Worm (Caenorhabditis elegans) whole organism, L2 larva: ENCODE data around the gene srh-216.

ENCODE experiments used
- C34F6.9 ChIP-seq: fragments of 150-350 bp; optimal IDR thresholded peaks from 2 replicates; lab custom pipeline; 2014; ENCODE audit warnings: missing biosample characterization, missing genetic modification characterization
- F13H6.1 ChIP-seq: sonication (generic microtip); optimal IDR thresholded peaks from 2 replicates; lab custom pipeline; 2016; ENCODE audit warnings: missing genetic modification characterization, missing compliant biosample characterization
- R02D3.7 ChIP-seq: fragments of 150-350 bp; optimal IDR thresholded peaks from 2 replicates; lab custom pipeline; 2014; ENCODE audit warnings: missing biosample characterization, missing genetic modification characterization
- Y55F3AM.14 ChIP-seq: fragments of 200-800 bp; sonication (Bioruptor generic); optimal IDR thresholded peaks from 2 replicates; lab custom pipeline; 2018; ENCODE audit warnings: mild to moderate bottlenecking, missing genetic modification characterization, missing compliant biosample characterization
- ZK546.5 ChIP-seq: sonication (generic microtip); optimal IDR thresholded peaks from 2 replicates; lab custom pipeline; 2017; ENCODE audit warnings: missing biosample characterization, missing genetic modification characterization
- aly-2 ChIP-seq: fragments of 150-350 bp; optimal IDR thresholded peaks from 2 replicates; lab custom pipeline; 2014; ENCODE audit warnings: missing biosample characterization, missing genetic modification characterization
- ama-1 ChIP-seq: fragments of 150-350 bp; optimal IDR thresholded peaks from 2 replicates; lab custom pipeline; 2018; ENCODE audit warnings: inconsistent platforms
- blmp-1 ChIP-seq: sonication (generic microtip); optimal IDR thresholded peaks from 2 replicates; lab custom pipeline; 2017; ENCODE audit warnings: missing genetic modification characterization, mild to moderate bottlenecking, missing compliant biosample characterization, antibody characterized with exemption, moderate library complexity; ENCODE audit not compliant: insufficient read depth
- ceh-16 ChIP-seq: fragments of 150-350 bp; optimal IDR thresholded peaks from 2 replicates; lab custom pipeline; 2014; ENCODE audit warnings: missing biosample characterization, missing genetic modification characterization
- ceh-82 ChIP-seq: fragments of 150-350 bp; optimal IDR thresholded peaks from 2 replicates; lab custom pipeline; 2014; ENCODE audit warnings: missing biosample characterization, missing genetic modification characterization
- crh-2 ChIP-seq: sonication (generic microtip); optimal IDR thresholded peaks from 2 replicates; lab custom pipeline; 2017; ENCODE audit warnings: missing biosample characterization, missing genetic modification characterization
- dmd-4 ChIP-seq: sonication (generic microtip); optimal IDR thresholded peaks from 2 replicates; lab custom pipeline; 2017; ENCODE audit warnings: missing biosample characterization, missing genetic modification characterization
- egl-27 ChIP-seq: sonication (generic microtip); optimal IDR thresholded peaks from 3 replicates; lab custom pipeline; 2017; ENCODE audit warnings: missing biosample characterization, missing genetic modification reagents, missing genetic modification characterization
- elt-3 ChIP-seq: sonication (generic microtip); optimal IDR thresholded peaks from 2 replicates; lab custom pipeline; 2017; ENCODE audit warnings: missing biosample characterization, missing genetic modification characterization
- gmeb-1 ChIP-seq: fragments of 150-350 bp; optimal IDR thresholded peaks from 2 replicates; lab custom pipeline; 2014; ENCODE audit warnings: missing biosample characterization, missing genetic modification characterization
- lin-11 ChIP-seq: fragments of 150-350 bp; sonication (generic microtip); optimal IDR thresholded peaks from 2 replicates; lab custom pipeline; 2014; ENCODE audit warnings: missing biosample characterization, missing genetic modification characterization, inconsistent platforms, mixed read lengths
- lin-13 ChIP-seq: fragments of 150-350 bp; optimal IDR thresholded peaks from 2 replicates; lab custom pipeline; 2014; ENCODE audit warnings: missing biosample characterization, missing genetic modification reagents, missing genetic modification characterization
- lsy-2 ChIP-seq, 2 experiments: fragments of 150-350 bp in 1 of 2; sonication (generic microtip) in 1 of 2; optimal IDR thresholded peaks; 2 replicates each; lab custom pipeline; 2014 to 2017; ENCODE audit warnings: missing biosample characterization in 2 of 2, missing genetic modification characterization in 2 of 2
- mab-5 ChIP-seq: fragments of 150-350 bp; optimal IDR thresholded peaks from 2 replicates; lab custom pipeline; 2014; ENCODE audit warnings: missing biosample characterization, missing genetic modification characterization
- mbf-1 ChIP-seq: sonication (generic microtip); optimal IDR thresholded peaks from 2 replicates; lab custom pipeline; 2017; ENCODE audit warnings: missing biosample characterization, missing genetic modification characterization
- nhr-11 ChIP-seq: fragments of 150-350 bp; optimal IDR thresholded peaks from 2 replicates; lab custom pipeline; 2014; ENCODE audit warnings: missing biosample characterization, missing genetic modification characterization
- nhr-12 ChIP-seq: fragments of 150-350 bp; optimal IDR thresholded peaks from 2 replicates; lab custom pipeline; 2014; ENCODE audit warnings: missing biosample characterization, missing genetic modification characterization
- nhr-129 ChIP-seq: fragments of 150-350 bp; optimal IDR thresholded peaks from 2 replicates; lab custom pipeline; 2014; ENCODE audit warnings: missing biosample characterization, missing genetic modification characterization
- nhr-21 ChIP-seq: fragments of 150-350 bp; optimal IDR thresholded peaks from 2 replicates; lab custom pipeline; 2014; ENCODE audit warnings: missing biosample characterization, missing genetic modification characterization
- nhr-23 ChIP-seq: fragments of 150-350 bp; optimal IDR thresholded peaks from 2 replicates; lab custom pipeline; 2014; ENCODE audit warnings: missing biosample characterization, missing genetic modification reagents, missing genetic modification characterization
- nhr-237 ChIP-seq: fragments of 150-350 bp; optimal IDR thresholded peaks from 2 replicates; lab custom pipeline; 2014; ENCODE audit warnings: missing biosample characterization, missing genetic modification characterization
- nhr-25 ChIP-seq: fragments of 150-350 bp; sonication (generic microtip); optimal IDR thresholded peaks from 3 replicates; lab custom pipeline; 2014; ENCODE audit warnings: missing biosample characterization, missing genetic modification characterization
- skn-1 ChIP-seq: sonication (generic microtip); optimal IDR thresholded peaks from 2 replicates; lab custom pipeline; 2017; ENCODE audit warnings: missing biosample characterization, missing genetic modification characterization
- sma-3 ChIP-seq: sonication (generic microtip); optimal IDR thresholded peaks from 2 replicates; lab custom pipeline; 2016; ENCODE audit warnings: missing genetic modification reagents, missing genetic modification characterization, missing compliant biosample characterization
- snpc-4 ChIP-seq: fragments of 150-350 bp; optimal IDR thresholded peaks from 2 replicates; lab custom pipeline; 2014; ENCODE audit warnings: missing biosample characterization, missing genetic modification characterization
- unc-39 ChIP-seq: fragments of 150-350 bp; optimal IDR thresholded peaks from 2 replicates; lab custom pipeline; 2014; ENCODE audit warnings: missing biosample characterization, missing genetic modification characterization
- unc-55 ChIP-seq: fragments of 150-350 bp; sonication (generic microtip); optimal IDR thresholded peaks from 3 replicates; lab custom pipeline; 2014; ENCODE audit warnings: missing biosample characterization, missing genetic modification reagents, missing genetic modification characterization
- unc-62 ChIP-seq: fragments of 150-350 bp; optimal IDR thresholded peaks from 2 replicates; lab custom pipeline; 2014; ENCODE audit warnings: missing biosample characterization, missing genetic modification reagents, missing genetic modification characterization
- ztf-11 ChIP-seq: sonication (generic microtip); optimal IDR thresholded peaks from 2 replicates; lab custom pipeline; 2017; ENCODE audit warnings: missing biosample characterization, missing genetic modification characterization

The srh-216 gene

DNA sequence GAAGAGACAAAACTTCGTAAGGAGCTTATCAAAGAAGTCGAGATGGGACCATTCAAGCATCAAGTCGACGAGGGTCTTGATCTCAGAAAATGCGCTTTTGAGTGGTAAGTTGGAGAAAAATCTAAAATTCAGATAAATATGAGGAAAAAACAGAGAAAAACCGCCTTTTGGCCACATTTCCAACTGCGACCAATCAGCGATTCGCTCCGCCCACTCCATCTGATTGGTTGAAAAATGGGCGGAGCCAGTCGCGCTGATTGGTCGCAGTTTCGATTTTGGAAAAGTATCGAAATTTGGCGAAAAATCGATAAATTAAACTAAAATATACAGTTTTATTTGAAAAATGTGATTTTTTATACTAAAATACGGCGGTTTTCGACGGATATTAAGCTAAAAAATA lies 15.5 kb downstream of the srh-216 start:
- TF ChIP-seq skn-1 (tag; lab: Kevin White, UChicago) (no peak), elt-3 (tag; lab: Kevin White, UChicago) (no peak), Y55F3AM.14 (no peak), nhr-11 (no peak), ztf-11 (tag; lab: Kevin White, UChicago) (no peak), unc-62 (GFP tag; lab: Kevin White, UChicago) (no peak), nhr-21 (tag; lab: Kevin White, UChicago) (no peak), dmd-4 (tag; lab: Kevin White, UChicago) (no peak), nhr-12 (tag; lab: Kevin White, UChicago) (no peak), nhr-129 (no peak)
- TF ChIP-seq, all 48 proteins: peak for 0

DNA sequence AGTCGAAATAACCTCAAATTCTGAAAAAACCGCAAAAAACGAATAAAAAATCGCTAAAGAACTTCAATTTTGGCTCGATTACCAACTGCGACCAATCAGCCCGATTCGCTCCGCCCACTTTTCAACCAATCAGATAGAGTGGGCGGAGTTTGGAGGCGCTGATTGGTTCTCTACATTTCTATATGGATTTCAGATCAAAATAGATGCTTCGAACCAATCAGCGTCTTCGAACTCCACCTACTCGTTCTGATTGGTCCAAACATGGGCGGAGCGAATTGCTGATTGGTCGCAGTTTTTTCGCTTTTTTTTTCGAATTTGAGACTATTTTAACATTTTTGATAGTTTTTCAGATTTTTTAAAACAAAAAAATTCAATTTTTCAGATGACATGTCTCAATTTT lies 19.2 kb downstream of the srh-216 start:
- TF ChIP-seq unc-39 (tag; lab: Kevin White, UChicago) = no peak

DNA sequence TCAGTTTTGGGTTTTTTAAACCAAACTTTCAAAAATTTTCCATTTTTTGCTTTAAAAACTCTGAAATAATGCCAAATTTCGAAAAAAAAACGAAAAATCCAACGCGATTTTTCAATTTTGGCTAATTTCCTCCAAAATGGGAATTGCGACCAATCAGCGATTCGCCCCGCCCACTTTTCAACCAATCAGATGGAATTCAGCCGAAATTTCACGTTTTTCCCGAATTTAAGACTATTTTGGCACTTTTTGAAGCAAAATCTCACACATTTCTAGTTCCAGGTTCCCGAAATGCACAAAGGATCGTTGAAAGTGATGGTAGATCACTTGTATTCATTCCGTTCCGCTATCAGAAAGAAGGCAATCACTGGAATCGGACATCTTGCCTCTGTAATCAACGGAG lies 22.6 kb downstream of the srh-216 start:
- no peak for TF ChIP-seq F13H6.1 (tag; lab: Kevin White, UChicago)
- no peak for TF ChIP-seq ama-1 (lab: Kevin White, UChicago)
- TF ChIP-seq nhr-25 (tag; lab: Kevin White, UChicago) = no peak

DNA sequence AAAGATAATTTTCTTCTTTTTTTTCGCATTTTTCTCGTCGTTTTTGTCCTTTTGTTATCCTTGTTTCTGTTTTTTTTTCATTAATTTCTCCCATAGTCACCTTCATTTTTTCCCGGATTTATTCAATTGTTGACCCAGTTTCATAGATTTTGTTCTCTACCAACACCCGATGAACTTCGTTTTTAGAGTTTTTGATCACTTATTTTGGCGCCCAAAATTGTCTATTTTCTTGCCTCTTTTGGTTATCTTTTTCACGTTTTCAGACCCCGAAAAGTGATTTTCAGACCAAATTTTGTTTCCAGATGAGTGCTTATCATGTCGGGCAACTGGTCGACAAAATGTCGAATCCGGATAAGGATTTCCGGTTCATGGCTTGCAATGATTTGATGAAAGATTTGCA lies 24.8 kb downstream of the srh-216 start, which contains the start of gene cand-1:
TSS of gene cand-1 (plus strand) at position 301 of the 400 bp plus-strand sequence.
- TF ChIP-seq mab-5 (tag; lab: Kevin White, UChicago) (no peak), egl-27 (tag; lab: Kevin White, UChicago) (no peak), nhr-23 (tag; lab: Kevin White, UChicago) (no peak), nhr-25 (tag; lab: Kevin White, UChicago) (no peak), nhr-12 (tag; lab: Kevin White, UChicago) (no peak), dmd-4 (tag; lab: Kevin White, UChicago) (no peak), nhr-237 (tag; lab: Kevin White, UChicago) (no peak), unc-55 (no peak)

DNA sequence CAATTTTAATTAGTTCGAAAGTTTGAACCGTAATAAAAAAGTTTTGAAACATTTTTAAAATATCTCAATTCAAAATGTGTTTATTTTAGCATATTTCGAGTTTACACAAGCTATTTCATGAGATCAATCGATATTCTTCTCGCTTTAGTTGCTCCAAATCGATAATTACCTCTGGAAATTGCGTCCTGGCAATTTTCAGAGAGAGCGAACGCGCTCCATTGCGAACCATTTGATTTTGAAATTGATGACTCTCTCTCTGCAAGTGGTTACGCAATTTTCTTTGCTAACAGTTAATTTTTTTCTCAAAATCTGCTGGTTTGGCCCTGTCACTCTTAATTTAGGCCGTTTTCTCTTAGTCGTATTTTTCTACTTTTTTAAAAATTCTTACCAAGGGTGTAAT lies 26.9 kb downstream of the srh-216 start:
- no peak for TF ChIP-seq lsy-2 (tag; optimal IDR thresholded peaks at IDR 0.05; lab: Kevin White, UChicago)
- TF ChIP-seq ZK546.5 (tag; lab: Kevin White, UChicago) = no peak
- TF ChIP-seq unc-55 = peak; percentile 30

DNA sequence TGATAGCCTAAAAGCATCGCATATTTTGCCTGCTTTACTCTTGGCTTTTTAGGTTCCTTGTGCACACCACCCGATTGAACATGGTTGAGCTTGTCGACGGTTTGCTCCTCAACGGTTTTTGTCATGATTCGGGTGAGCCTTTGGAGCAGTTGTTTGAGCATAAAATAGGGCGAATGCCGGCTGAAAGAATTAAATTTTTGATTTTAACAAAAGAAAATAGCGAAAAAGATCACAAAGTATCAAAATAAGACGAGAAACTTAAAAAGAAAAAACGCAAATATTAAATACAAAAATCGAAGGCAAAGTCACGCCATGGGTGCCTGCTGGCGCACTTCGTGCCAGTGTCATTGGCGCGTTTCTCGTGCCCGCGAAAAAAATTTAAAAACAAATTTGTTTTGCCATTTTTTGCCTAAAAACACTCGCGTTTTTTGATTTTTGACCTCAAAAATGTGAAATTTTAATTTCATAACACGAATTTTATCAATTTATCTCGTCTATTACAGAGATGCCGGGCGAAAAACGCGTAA lies 32.5 kb downstream of the srh-216 start, which contains the start of the genes ctps-1 and pus-1:
TSS of gene ctps-1 (plus strand) at position 51 of the 527 bp plus-strand sequence.
TSS of gene pus-1 (minus strand) at position 125 of the 527 bp plus-strand sequence.
- peak; percentile 28 for TF ChIP-seq mab-5 (tag; lab: Kevin White, UChicago)
- no peak for TF ChIP-seq aly-2 (tag; lab: Kevin White, UChicago)
- TF ChIP-seq R02D3.7 = peak; percentile 7
- TF ChIP-seq F13H6.1 (tag; lab: Kevin White, UChicago) = peak; percentile 46
- TF ChIP-seq lsy-2 (tag; optimal IDR thresholded peaks at IDR 0.05; lab: Kevin White, UChicago) = peak; percentile 76 to 80
- TF ChIP-seq blmp-1 (tag; lab: Kevin White, UChicago) = no peak
- no peak for TF ChIP-seq mbf-1 (tag; lab: Kevin White, UChicago)
- peak; percentile 76 for TF ChIP-seq lin-11 (tag; lab: Kevin White, UChicago)
- TF ChIP-seq ceh-82 (tag; lab: Kevin White, UChicago) = no peak
- peak; percentile 76 for TF ChIP-seq snpc-4 (tag; lab: Kevin White, UChicago)
- peak; percentile 61 for TF ChIP-seq lin-13 (GFP tag; lab: Kevin White, UChicago)
- TF ChIP-seq unc-62 (GFP tag; lab: Kevin White, UChicago) = no peak
- peak; percentile 70 for TF ChIP-seq unc-55
- no peak for TF ChIP-seq unc-39 (tag; lab: Kevin White, UChicago)
- TF ChIP-seq egl-27 (tag; lab: Kevin White, UChicago) = peak; percentile 12
- TF ChIP-seq skn-1 (tag; lab: Kevin White, UChicago) = no peak
- TF ChIP-seq nhr-21 (tag; lab: Kevin White, UChicago) = peak; percentile 32
- peak; percentile 66 for TF ChIP-seq crh-2
- peak; percentile 27 for TF ChIP-seq nhr-129
- TF ChIP-seq gmeb-1 (tag; lab: Kevin White, UChicago) = peak; percentile 81
- TF ChIP-seq ceh-16 (tag; lab: Kevin White, UChicago) = peak; percentile 22
- TF ChIP-seq C34F6.9 (tag; lab: Kevin White, UChicago) = peak; percentile 77
- TF ChIP-seq nhr-11 = no peak
- TF ChIP-seq nhr-25 (tag; lab: Kevin White, UChicago) = peak; percentile 40
- TF ChIP-seq sma-3 = peak; percentile 42
